Fruit fly (Drosophila melanogaster) whole organism, prepupa: Measurements from ENCODE around the gene CG11698.

Source experiments
- CG11762 ChIP-seq: fragments of 200-800 bp; sonication (Bioruptor generic); optimal IDR thresholded peaks from 3 replicates; lab custom pipeline; 2016; ENCODE audit warnings: missing biosample characterization, missing genetic modification characterization; ENCODE audit not compliant: insufficient read depth
- CG4318 ChIP-seq: fragments of 200-800 bp; sonication (Bioruptor generic); optimal IDR thresholded peaks from 3 replicates; lab custom pipeline; 2017; ENCODE audit warnings: missing biosample characterization, mild to moderate bottlenecking, missing genetic modification characterization
- CG6854 ChIP-seq: fragments of 200-800 bp; sonication (Bioruptor generic); optimal IDR thresholded peaks from 2 replicates; lab custom pipeline; 2017; ENCODE audit warnings: missing biosample characterization, mild to moderate bottlenecking, missing genetic modification characterization
- CG7368 ChIP-seq: fragments of 200-800 bp; sonication (Bioruptor generic); optimal IDR thresholded peaks from 3 replicates; lab custom pipeline; 2016; ENCODE audit warnings: missing biosample characterization, missing genetic modification characterization
- CG8119 ChIP-seq: fragments of 200-800 bp; sonication (Bioruptor generic); IDR thresholded peaks from 3 replicates; pipeline ENCODE4 v1.3.6; 2022; ENCODE audit warnings: missing biosample characterization, missing genetic modification characterization
- CG8632 ChIP-seq: fragments of 200-800 bp; sonication (Bioruptor generic); optimal IDR thresholded peaks from 3 replicates; lab custom pipeline; 2016; ENCODE audit warnings: missing biosample characterization, missing genetic modification characterization
- CG9139 ChIP-seq: fragments of 200-800 bp; sonication (Bioruptor generic); optimal IDR thresholded peaks from 3 replicates; lab custom pipeline; 2017; ENCODE audit warnings: missing biosample characterization, mild to moderate bottlenecking, missing genetic modification characterization
- Hr39 ChIP-seq: fragments of 200-800 bp; sonication (Bioruptor generic); optimal IDR thresholded peaks from 2 replicates; lab custom pipeline; 2016; ENCODE audit warnings: missing biosample characterization, missing genetic modification characterization
- Sox14 ChIP-seq: fragments of 200-800 bp; sonication (Bioruptor generic); optimal IDR thresholded peaks from 3 replicates; lab custom pipeline; 2016; ENCODE audit warnings: missing biosample characterization, missing genetic modification characterization
- Sox15 ChIP-seq: fragments of 200-800 bp; sonication (Bioruptor generic); optimal IDR thresholded peaks from 3 replicates; lab custom pipeline; 2016; ENCODE audit warnings: missing biosample characterization, missing genetic modification characterization
- dac ChIP-seq: fragments of 200-800 bp; sonication (Bioruptor generic); optimal IDR thresholded peaks from 2 replicates; lab custom pipeline; 2017; ENCODE audit warnings: missing biosample characterization, mild to moderate bottlenecking, missing genetic modification characterization
- net ChIP-seq: fragments of 200-800 bp; sonication (Bioruptor generic); optimal IDR thresholded peaks from 3 replicates; lab custom pipeline; 2016; ENCODE audit warnings: missing biosample characterization, missing genetic modification characterization

DNA sequence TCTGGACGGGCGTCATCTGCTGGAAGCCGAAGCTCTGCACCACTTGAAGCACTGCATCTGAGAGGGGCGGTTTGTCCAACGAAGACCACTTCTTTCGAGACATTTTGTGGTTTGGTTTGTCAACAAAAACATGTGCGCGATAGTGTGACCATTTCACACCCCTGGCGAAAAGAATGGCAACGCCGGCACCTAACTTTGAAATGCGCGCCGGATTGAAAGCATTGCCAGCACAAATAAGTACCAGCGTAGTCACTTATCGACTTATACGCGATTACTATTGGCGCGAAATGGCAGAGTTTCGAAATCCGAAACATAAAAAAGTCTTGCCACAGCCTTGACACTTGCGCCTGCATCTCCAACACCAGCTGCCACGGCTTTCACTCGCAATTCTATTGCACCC is 42.2 kb upstream of the CG11698 start, which contains the start of gene CG9630:
- no peak for TF ChIP-seq CG7368
- TF ChIP-seq Sox15 (GFP tag; lab: Kevin White, UChicago) = no peak
- TF ChIP-seq CG8632 = no peak
- no peak for TF ChIP-seq CG6854 (GFP tag; lab: Kevin White, UChicago)
- no peak for TF ChIP-seq CG11762 (GFP tag; lab: Kevin White, UChicago)
- no peak for TF ChIP-seq net (GFP tag; lab: Kevin White, UChicago)
- no peak for TF ChIP-seq CG4318 (GFP tag; lab: Kevin White, UChicago)
- no peak for TF ChIP-seq Sox14 (GFP tag; lab: Kevin White, UChicago)
- no peak for TF ChIP-seq CG9139 (GFP tag; lab: Kevin White, UChicago)
- TF ChIP-seq Hr39 = no peak
- no peak for TF ChIP-seq dac (GFP tag; lab: Kevin White, UChicago)
- TF ChIP-seq CG8119 (GFP tag; lab: Robert Waterston, UW) = no peak
